Worm (Caenorhabditis elegans) whole organism, L4 larva: Measurements from ENCODE around the gene unc-36.

ENCODE experiments used
- F10B5.3 ChIP-seq: sonication (generic microtip); optimal IDR thresholded peaks from 2 replicates; lab custom pipeline; 2016; ENCODE audit warnings: mild to moderate bottlenecking, missing genetic modification characterization, missing compliant biosample characterization
- F26F4.8 ChIP-seq: fragments of 200-800 bp; sonication (Bioruptor generic); conservative IDR thresholded peaks from 2 replicates; pipeline ENCODE4 v1.3.6; 2022; ENCODE audit warnings: missing genetic modification characterization, missing compliant biosample characterization
- F44E2.7 ChIP-seq: fragments of 200-800 bp; sonication (Bioruptor generic); IDR thresholded peaks from 2 replicates; pipeline ENCODE4 v2.1.2; 2022; ENCODE audit warnings: missing genetic modification characterization, missing compliant biosample characterization
- T20F7.1 ChIP-seq: fragments of 200-800 bp; sonication (Bioruptor generic); optimal IDR thresholded peaks from 2 replicates; lab custom pipeline; 2018; ENCODE audit warnings: mild to moderate bottlenecking, missing genetic modification characterization, missing compliant biosample characterization
- T26A8.4 ChIP-seq: fragments of 200-800 bp; sonication (Bioruptor generic); IDR thresholded peaks from 2 replicates; pipeline ENCODE4 v1.3.6; 2022; ENCODE audit warnings: missing genetic modification characterization, missing compliant biosample characterization
- Y105C5A.15 ChIP-seq: fragments of 200-800 bp; sonication (Bioruptor generic); IDR thresholded peaks from 2 replicates; pipeline ENCODE4 v1.3.6; 2022; ENCODE audit warnings: missing genetic modification characterization, missing compliant biosample characterization
- Y5F2A.4 ChIP-seq: fragments of 200-800 bp; sonication (Bioruptor generic); optimal IDR thresholded peaks from 2 replicates; lab custom pipeline; 2018; ENCODE audit warnings: mild to moderate bottlenecking, missing genetic modification characterization, missing compliant biosample characterization
- ZK546.5 ChIP-seq, 2 experiments: sonication (generic microtip); optimal IDR thresholded peaks; 2 replicates each; lab custom pipeline; 2017; ENCODE audit warnings: missing biosample characterization in 2 of 2, missing genetic modification characterization in 2 of 2
- ama-1 ChIP-seq: fragments of 150-350 bp; optimal IDR thresholded peaks from 2 replicates; lab custom pipeline; 2014; ENCODE audit warnings: inconsistent platforms, mixed read lengths
- attf-4 ChIP-seq: sonication (generic microtip); optimal IDR thresholded peaks from 3 replicates; lab custom pipeline; 2017; ENCODE audit warnings: missing biosample characterization, missing genetic modification characterization
- ctbp-1 ChIP-seq: fragments of 200-800 bp; sonication (Bioruptor generic); IDR thresholded peaks from 2 replicates; pipeline ENCODE4 v1.3.6; 2022; ENCODE audit warnings: missing genetic modification reagents, missing genetic modification characterization, missing compliant biosample characterization
- daf-16 ChIP-seq, 3 experiments: sonication (generic microtip); optimal IDR thresholded peaks; 2 replicates each; lab custom pipeline; 2016 to 2017; ENCODE audit warnings: missing genetic modification characterization in 3 of 3, missing genetic modification reagents in 3 of 3, mild to moderate bottlenecking in 2 of 3, missing compliant biosample characterization in 2 of 3, missing biosample characterization in 1 of 3, moderate library complexity in 1 of 3
- dmd-8 ChIP-seq: fragments of 200-800 bp; sonication (Bioruptor generic); IDR thresholded peaks from 2 replicates; pipeline ENCODE4 v1.3.6; 2022; ENCODE audit warnings: missing genetic modification characterization, missing compliant biosample characterization
- duxl-1 ChIP-seq: sonication (generic microtip); optimal IDR thresholded peaks from 2 replicates; lab custom pipeline; 2016; ENCODE audit warnings: mild to moderate bottlenecking, missing genetic modification characterization, moderate library complexity, missing compliant biosample characterization; ENCODE audit not compliant: poor library complexity
- egl-27 ChIP-seq: sonication (generic microtip); optimal IDR thresholded peaks from 3 replicates; lab custom pipeline; 2017; ENCODE audit warnings: missing biosample characterization, missing genetic modification reagents, missing genetic modification characterization
- egl-43 ChIP-seq: fragments of 200-800 bp; sonication (Bioruptor generic); IDR thresholded peaks from 2 replicates; pipeline ENCODE4 v1.3.6; 2022; ENCODE audit warnings: missing genetic modification reagents, missing genetic modification characterization, missing compliant biosample characterization
- hif-1 ChIP-seq, 2 experiments: sonication (generic microtip); optimal IDR thresholded peaks; 2 replicates each; lab custom pipeline; 2016 to 2017; ENCODE audit warnings: missing compliant biosample characterization in 2 of 2, missing genetic modification characterization in 2 of 2, missing genetic modification reagents in 2 of 2, missing genotype in 2 of 2, mild to moderate bottlenecking in 1 of 2
- hlh-11 ChIP-seq: fragments of 200-800 bp; sonication (Bioruptor generic); optimal IDR thresholded peaks from 2 replicates; lab custom pipeline; 2018; ENCODE audit warnings: mild to moderate bottlenecking, missing genetic modification characterization, missing compliant biosample characterization
- hmg-1.1 ChIP-seq: fragments of 200-800 bp; sonication (Bioruptor generic); IDR thresholded peaks from 2 replicates; pipeline ENCODE4 v1.3.6; 2022; ENCODE audit warnings: missing genetic modification reagents, missing genetic modification characterization, missing compliant biosample characterization
- jun-1 ChIP-seq: fragments of 150-350 bp; optimal IDR thresholded peaks from 2 replicates; lab custom pipeline; 2014; ENCODE audit warnings: missing biosample characterization, missing genetic modification reagents, missing genetic modification characterization
- lin-15B ChIP-seq: fragments of 150-350 bp; sonication (generic microtip); optimal IDR thresholded peaks from 3 replicates; lab custom pipeline; 2014; ENCODE audit warnings: missing biosample characterization, missing genetic modification characterization
- lin-29 ChIP-seq: fragments of 200-800 bp; sonication (Bioruptor generic); IDR thresholded peaks from 2 replicates; pipeline ENCODE4 v1.3.6; 2022; ENCODE audit warnings: missing genetic modification reagents, missing genetic modification characterization, missing compliant biosample characterization
- lin-38 ChIP-seq: fragments of 200-800 bp; sonication (Bioruptor generic); IDR thresholded peaks from 2 replicates; pipeline ENCODE4 v1.3.6; 2022; ENCODE audit warnings: missing genetic modification reagents, missing genetic modification characterization, missing compliant biosample characterization
- madf-9 ChIP-seq: fragments of 200-800 bp; sonication (Bioruptor generic); conservative IDR thresholded peaks from 2 replicates; pipeline ENCODE4 v1.3.6; 2022; ENCODE audit warnings: missing genetic modification reagents, missing genetic modification characterization, missing compliant biosample characterization
- mdl-1 ChIP-seq, 2 experiments: fragments of 150-350 bp in 1 of 2; sonication (generic microtip) in 1 of 2; optimal IDR thresholded peaks; 2 replicates each; lab custom pipeline; 2014 to 2017; ENCODE audit warnings: missing biosample characterization in 2 of 2, missing genetic modification characterization in 2 of 2
- mdt-29 ChIP-seq: fragments of 200-800 bp; sonication (Bioruptor generic); IDR thresholded peaks from 2 replicates; pipeline ENCODE4 v1.3.6; 2022; ENCODE audit warnings: missing genetic modification reagents, missing genetic modification characterization, missing compliant biosample characterization
- mes-2 ChIP-seq: sonication (generic microtip); optimal IDR thresholded peaks from 2 replicates; lab custom pipeline; 2016; ENCODE audit warnings: missing genotype, mild to moderate bottlenecking, missing genetic modification characterization, missing compliant biosample characterization; ENCODE audit not compliant: poor library complexity, severe bottlenecking
- mxl-3 ChIP-seq: fragments of 200-800 bp; sonication (Bioruptor generic); optimal IDR thresholded peaks from 2 replicates; lab custom pipeline; 2018; ENCODE audit warnings: mild to moderate bottlenecking, missing genetic modification characterization, missing compliant biosample characterization
- nhr-10 ChIP-seq: fragments of 150-350 bp; optimal IDR thresholded peaks from 2 replicates; lab custom pipeline; 2014; ENCODE audit warnings: missing biosample characterization, missing genetic modification characterization
- nhr-102 ChIP-seq: sonication (generic microtip); optimal IDR thresholded peaks from 2 replicates; lab custom pipeline; 2016; ENCODE audit warnings: mild to moderate bottlenecking, missing genetic modification characterization, moderate library complexity, missing compliant biosample characterization
- nhr-111 ChIP-seq: fragments of 200-800 bp; sonication (Bioruptor generic); optimal IDR thresholded peaks from 2 replicates; lab custom pipeline; 2018; ENCODE audit warnings: mild to moderate bottlenecking, missing genetic modification characterization, missing compliant biosample characterization
- nhr-42 ChIP-seq: fragments of 200-800 bp; sonication (Bioruptor generic); IDR thresholded peaks from 2 replicates; pipeline ENCODE4 v1.3.6; 2022; ENCODE audit warnings: missing genetic modification characterization, missing compliant biosample characterization
- nhr-76 ChIP-seq: fragments of 150-350 bp; optimal IDR thresholded peaks from 2 replicates; lab custom pipeline; 2014; ENCODE audit warnings: missing biosample characterization, missing genetic modification characterization
- php-3 ChIP-seq: fragments of 200-800 bp; sonication (Bioruptor generic); IDR thresholded peaks from 2 replicates; pipeline ENCODE4 v1.3.6; 2022; ENCODE audit warnings: missing genetic modification reagents, missing genetic modification characterization, missing compliant biosample characterization
- rbr-2 ChIP-seq: sonication (generic microtip); optimal IDR thresholded peaks from 2 replicates; lab custom pipeline; 2016; ENCODE audit warnings: missing genotype, missing genetic modification characterization, missing compliant biosample characterization
- skn-1 ChIP-seq: fragments of 150-350 bp; optimal IDR thresholded peaks from 2 replicates; lab custom pipeline; 2014; ENCODE audit warnings: missing biosample characterization, missing genetic modification characterization
- spr-3 ChIP-seq: fragments of 200-800 bp; sonication (Bioruptor generic); optimal IDR thresholded peaks from 2 replicates; lab custom pipeline; 2018; ENCODE audit warnings: mild to moderate bottlenecking, missing genetic modification characterization, missing compliant biosample characterization
- tag-97 ChIP-seq: fragments of 200-800 bp; sonication (Bioruptor generic); IDR thresholded peaks from 2 replicates; pipeline ENCODE4 v1.3.6; 2022; ENCODE audit warnings: missing genetic modification characterization, missing compliant biosample characterization
- tra-1 ChIP-seq: fragments of 200-800 bp; sonication (Bioruptor generic); IDR thresholded peaks from 2 replicates; pipeline ENCODE4 v1.3.6; 2022; ENCODE audit warnings: missing genetic modification reagents, missing genetic modification characterization, missing compliant biosample characterization
- unc-130 ChIP-seq: sonication (generic microtip); optimal IDR thresholded peaks from 2 replicates; lab custom pipeline; 2016; ENCODE audit warnings: missing genetic modification reagents, missing genetic modification characterization, missing compliant biosample characterization
- unc-39 ChIP-seq: sonication (generic microtip); optimal IDR thresholded peaks from 2 replicates; lab custom pipeline; 2017; ENCODE audit warnings: missing biosample characterization, missing genetic modification characterization
- unc-62 ChIP-seq, 3 experiments: fragments of 150-350 bp in 1 of 3; sonication (generic microtip); optimal IDR thresholded peaks in 2 of 3; peaks in 1 of 3; 1 replicate in 1 of 3; 2 replicates in 2 of 3; lab custom pipeline; 2014 to 2017; ENCODE audit warnings: missing biosample characterization in 3 of 3, missing genetic modification characterization in 3 of 3, missing genetic modification reagents in 3 of 3, missing genotype in 1 of 3
- zfp-2 ChIP-seq: sonication (generic microtip); optimal IDR thresholded peaks from 2 replicates; lab custom pipeline; 2016; ENCODE audit warnings: mild to moderate bottlenecking, missing genetic modification characterization, missing compliant biosample characterization
- ztf-11 ChIP-seq: fragments of 150-350 bp; optimal IDR thresholded peaks from 2 replicates; lab custom pipeline; 2014; ENCODE audit warnings: missing biosample characterization, missing genetic modification characterization

unc-36 gene

ce11 chrIII:8229480-8229879 is 28.5 kb upstream of the unc-36 start (continued):
- TF ChIP-seq unc-39 (tag; lab: Kevin White, UChicago) (no peak), ama-1 (lab: Kevin White, UChicago) (no peak), lin-38 (GFP tag; lab: Robert Waterston, UW) (0 out of 2 replicates have a peak, but pooled peaks have one; percentile 13), F44E2.7 (GFP tag; lab: Robert Waterston, UW) (no peak), jun-1 (tag; lab: Kevin White, UChicago) (no peak), mdl-1 (tag; optimal IDR thresholded peaks at IDR 0.05; lab: Kevin White, UChicago) (no peak), dmd-8 (GFP tag; lab: Robert Waterston, UW) (no peak), ctbp-1 (GFP tag; lab: Robert Waterston, UW) (0 out of 2 replicates have a peak, but pooled peaks have one; percentile 41), skn-1 (tag; lab: Kevin White, UChicago) (no peak), hmg-1.1 (GFP tag; lab: Robert Waterston, UW) (0 out of 2 replicates have a peak, but pooled peaks have one; percentile 6), nhr-10 (tag; lab: Kevin White, UChicago) (no peak), mes-2 (tag; lab: Kevin White, UChicago) (no peak), php-3 (GFP tag; lab: Robert Waterston, UW) (no peak)

ce11 chrIII:8228916-8229315 is 27.9 kb upstream of the unc-36 start:
- TF ChIP-seq nhr-42 (GFP tag; lab: Robert Waterston, UW), result 0 out of 2 replicates have a peak, but pooled peaks have one; percentile 50
- no peak for TF ChIP-seq mdt-29 (GFP tag; lab: Robert Waterston, UW)
- TF ChIP-seq unc-62 (GFP tag; optimal IDR thresholded peaks at IDR 0.05 in 1 of 2; lab: Kevin White, UChicago), result peak in 1 of 2 experiments; percentile 79
- no peak for TF ChIP-seq unc-62 (tag; optimal IDR thresholded peaks at IDR 0.05; lab: Kevin White, UChicago)
- no peak for TF ChIP-seq lin-38 (GFP tag; lab: Robert Waterston, UW)
- no peak for TF ChIP-seq rbr-2 (tag; lab: Kevin White, UChicago)
- TF ChIP-seq, all 104 proteins: peak for 2

ce11 chrIII:8227511-8227910 is 26.5 kb upstream of the unc-36 start, which contains the start of gene fbxl-1:
Gene fbxl-1 (plus strand): TSS chrIII:8227830.
- no peak for TF ChIP-seq tag-97 (GFP tag; lab: Robert Waterston, UW)
- TF ChIP-seq lin-29, result no peak
- TF ChIP-seq mxl-3 (GFP tag; lab: Kevin White, UChicago), result peak; percentile 86
- TF ChIP-seq Y105C5A.15 (GFP tag; lab: Robert Waterston, UW), result no peak
- TF ChIP-seq unc-39 (tag; lab: Kevin White, UChicago), result no peak
- TF ChIP-seq egl-43 (GFP tag; lab: Robert Waterston, UW), result peak; percentile 79
- TF ChIP-seq lin-15B (tag; lab: Kevin White, UChicago), result no peak
- no peak for TF ChIP-seq nhr-102
- TF ChIP-seq F10B5.3 (tag; lab: Kevin White, UChicago), result no peak
- TF ChIP-seq ctbp-1 (GFP tag; lab: Robert Waterston, UW), result peak; percentile 78
- no peak for TF ChIP-seq attf-4 (tag; lab: Kevin White, UChicago)
- TF ChIP-seq daf-16 (GFP tag; optimal IDR thresholded peaks at IDR 0.05; lab: Kevin White, UChicago), result no peak
- TF ChIP-seq daf-16 (tag; optimal IDR thresholded peaks at IDR 0.05; lab: Kevin White, UChicago), result peak; percentile 64
- no peak for TF ChIP-seq F26F4.8
- peak; percentile 6 for TF ChIP-seq duxl-1 (tag; lab: Kevin White, UChicago)
- peak; percentile 57; the same call in 1 of the 2 replicates for TF ChIP-seq madf-9
- TF ChIP-seq Y5F2A.4 (GFP tag; lab: Kevin White, UChicago), result no peak
- no peak for TF ChIP-seq tra-1 (GFP tag; lab: Robert Waterston, UW)
- TF ChIP-seq T20F7.1, result peak; percentile 86
- no peak for TF ChIP-seq nhr-76 (tag; lab: Kevin White, UChicago)
- TF ChIP-seq zfp-2 (tag; lab: Kevin White, UChicago), result no peak
- TF ChIP-seq ama-1 (lab: Kevin White, UChicago), result no peak
- TF ChIP-seq unc-130 (GFP tag; lab: Kevin White, UChicago), result no peak
- TF ChIP-seq ZK546.5 (tag; optimal IDR thresholded peaks at IDR 0.05; lab: Kevin White, UChicago), result peak in 1 of 2 experiments; percentile 39
- TF ChIP-seq ztf-11, result no peak
- peak; percentile 45; the same call in 1 of the 2 replicates for TF ChIP-seq mdt-29 (GFP tag; lab: Robert Waterston, UW)
- peak; percentile 93 for TF ChIP-seq hmg-1.1 (GFP tag; lab: Robert Waterston, UW)
- peak; percentile 60; the same call in 1 of the 2 replicates for TF ChIP-seq T26A8.4 (GFP tag; lab: Robert Waterston, UW)
- no peak for TF ChIP-seq skn-1 (tag; lab: Kevin White, UChicago)
- no peak for TF ChIP-seq egl-27 (tag; lab: Kevin White, UChicago)
- no peak for TF ChIP-seq nhr-111 (GFP tag; lab: Kevin White, UChicago)
- TF ChIP-seq hlh-11 (tag; lab: Kevin White, UChicago), result peak; percentile 99
- TF ChIP-seq spr-3 (GFP tag; lab: Kevin White, UChicago), result no peak
- peak in 1 of 2 experiments; percentile 99 for TF ChIP-seq unc-62 (GFP tag; optimal IDR thresholded peaks at IDR 0.05 in 1 of 2; lab: Kevin White, UChicago)
- no peak for TF ChIP-seq unc-62 (tag; optimal IDR thresholded peaks at IDR 0.05; lab: Kevin White, UChicago)
- peak; percentile 16 to 84 for TF ChIP-seq hif-1 (tag; optimal IDR thresholded peaks at IDR 0.05; lab: Kevin White, UChicago)
